Fruit fly (Drosophila melanogaster) whole organism, embryonic: Measurements from ENCODE around the gene sdt.

Experiments used
- Adf1 ChIP-seq: fragments of 200-800 bp; sonication (Bioruptor generic); IDR thresholded peaks from 2 replicates; pipeline ENCODE4 v1.3.6; 2022; ENCODE audit warnings: missing biosample characterization, missing genetic modification characterization
- B-H1 ChIP-seq: fragments of 200-800 bp; sonication (Bioruptor generic); IDR thresholded peaks from 3 replicates; pipeline ENCODE4 v1.3.6; 2022; ENCODE audit warnings: missing biosample characterization, missing genetic modification characterization
- BEAF-32 ChIP-seq: fragments of 200-800 bp; sonication (Bioruptor generic); optimal IDR thresholded peaks from 3 replicates; lab custom pipeline; 2017; ENCODE audit warnings: missing biosample characterization, missing genetic modification characterization, mild to moderate bottlenecking, moderate library complexity, missing genetic modification reagents
- Blimp-1 ChIP-seq: fragments of 200-800 bp; sonication (Bioruptor generic); optimal IDR thresholded peaks from 3 replicates; lab custom pipeline; 2018; ENCODE audit warnings: missing biosample characterization, missing genetic modification characterization, mild to moderate bottlenecking, moderate library complexity, missing genetic modification reagents
- CG10321 ChIP-seq: fragments of 200-800 bp; sonication (Bioruptor generic); IDR thresholded peaks from 2 replicates; pipeline ENCODE4 v1.3.6; 2022; ENCODE audit warnings: missing biosample characterization, missing genetic modification characterization
- CG10366 ChIP-seq: fragments of 200-800 bp; sonication (Bioruptor generic); IDR thresholded peaks from 2 replicates; pipeline ENCODE4 v1.3.6; 2022; ENCODE audit warnings: missing biosample characterization, missing genetic modification characterization
- CG11695 ChIP-seq: fragments of 200-800 bp; sonication (Bioruptor generic); IDR thresholded peaks from 3 replicates; pipeline ENCODE4 v1.3.6; 2022; ENCODE audit warnings: missing biosample characterization, missing genetic modification characterization
- CG12299 ChIP-seq: fragments of 200-800 bp; sonication (Bioruptor generic); optimal IDR thresholded peaks from 2 replicates; lab custom pipeline; 2018; ENCODE audit warnings: missing biosample characterization, mild to moderate bottlenecking, missing genetic modification characterization
- CG12769 ChIP-seq: fragments of 200-800 bp; sonication (Bioruptor generic); optimal IDR thresholded peaks from 2 replicates; lab custom pipeline; 2019; ENCODE audit warnings: missing biosample characterization, mild to moderate bottlenecking, missing genetic modification characterization, moderate library complexity
- CG15073 ChIP-seq: fragments of 200-800 bp; sonication (Bioruptor generic); optimal IDR thresholded peaks from 2 replicates; lab custom pipeline; 2016; ENCODE audit warnings: missing biosample characterization, missing genetic modification characterization
- CG15601 ChIP-seq: fragments of 200-800 bp; sonication (Bioruptor generic); optimal IDR thresholded peaks from 3 replicates; lab custom pipeline; 2019; ENCODE audit warnings: missing biosample characterization, mild to moderate bottlenecking, missing genetic modification characterization, moderate library complexity
- CG17802 ChIP-seq: fragments of 200-800 bp; sonication (Bioruptor generic); optimal IDR thresholded peaks from 2 replicates; lab custom pipeline; 2018; ENCODE audit warnings: missing biosample characterization, mild to moderate bottlenecking, missing genetic modification characterization, moderate library complexity
- CG18011 ChIP-seq: fragments of 200-800 bp; sonication (Bioruptor generic); optimal IDR thresholded peaks from 2 replicates; lab custom pipeline; 2017; ENCODE audit warnings: missing biosample characterization, missing genetic modification characterization, mild to moderate bottlenecking, moderate library complexity, missing genotype
- CG18619 ChIP-seq: fragments of 200-800 bp; sonication (Bioruptor generic); optimal IDR thresholded peaks from 3 replicates; lab custom pipeline; 2017; ENCODE audit warnings: missing biosample characterization, mild to moderate bottlenecking, missing genetic modification characterization
- CG2202 ChIP-seq: fragments of 200-800 bp; sonication (Bioruptor generic); optimal IDR thresholded peaks from 2 replicates; lab custom pipeline; 2018; ENCODE audit warnings: missing biosample characterization, mild to moderate bottlenecking, missing genetic modification characterization
- CG31365 ChIP-seq: fragments of 200-800 bp; sonication (Bioruptor generic); optimal IDR thresholded peaks from 2 replicates; lab custom pipeline; 2018; ENCODE audit warnings: missing biosample characterization, mild to moderate bottlenecking, missing genetic modification characterization
- CG31441 ChIP-seq: fragments of 200-800 bp; sonication (Bioruptor generic); IDR thresholded peaks from 2 replicates; pipeline ENCODE4 v1.3.6; 2022; ENCODE audit warnings: missing biosample characterization, missing genetic modification characterization
- CG34376 ChIP-seq: fragments of 200-800 bp; sonication (Bioruptor generic); optimal IDR thresholded peaks from 2 replicates; lab custom pipeline; 2018; ENCODE audit warnings: missing biosample characterization, mild to moderate bottlenecking, missing genetic modification characterization
- CG43689 ChIP-seq: fragments of 200-800 bp; sonication (Bioruptor generic); IDR thresholded peaks from 2 replicates; pipeline ENCODE4 v1.3.6; 2022; ENCODE audit warnings: missing biosample characterization, missing genetic modification characterization
- CG7556 ChIP-seq: fragments of 200-800 bp; sonication (Bioruptor generic); optimal IDR thresholded peaks from 2 replicates; lab custom pipeline; 2017; ENCODE audit warnings: missing biosample characterization, mild to moderate bottlenecking, missing genetic modification characterization
- CG8089 ChIP-seq: fragments of 200-800 bp; sonication (Bioruptor generic); optimal IDR thresholded peaks from 3 replicates; lab custom pipeline; 2016; ENCODE audit warnings: missing biosample characterization, missing genetic modification characterization
- CG8944 ChIP-seq: fragments of 200-800 bp; sonication (Bioruptor generic); optimal IDR thresholded peaks from 3 replicates; lab custom pipeline; 2016; ENCODE audit warnings: missing biosample characterization, missing genetic modification characterization
- D19B ChIP-seq: fragments of 200-800 bp; sonication (Bioruptor generic); optimal IDR thresholded peaks from 2 replicates; lab custom pipeline; 2017; ENCODE audit warnings: missing biosample characterization, mild to moderate bottlenecking, missing genetic modification characterization
- Doc2 ChIP-seq: fragments of 200-800 bp; sonication (Bioruptor generic); IDR thresholded peaks from 2 replicates; pipeline ENCODE4 v1.3.6; 2022; ENCODE audit warnings: missing biosample characterization, missing genetic modification characterization
- Dp ChIP-seq: fragments of 200-800 bp; sonication (Bioruptor generic); optimal IDR thresholded peaks from 2 replicates; lab custom pipeline; 2018; ENCODE audit warnings: missing biosample characterization, mild to moderate bottlenecking, missing genetic modification characterization, moderate library complexity
- GATAe ChIP-seq: fragments of 200-800 bp; sonication (Bioruptor generic); conservative IDR thresholded peaks from 2 replicates; pipeline ENCODE4 v1.3.6; 2022; ENCODE audit warnings: missing biosample characterization, missing genetic modification characterization
- HLH4C ChIP-seq: fragments of 200-800 bp; sonication (Bioruptor generic); IDR thresholded peaks from 3 replicates; pipeline ENCODE4 v1.3.6; 2022; ENCODE audit warnings: missing biosample characterization, missing genetic modification characterization; ENCODE audit not compliant: partially characterized antibody
- Kr ChIP-seq: fragments of 200-800 bp; sonication (Bioruptor generic); optimal IDR thresholded peaks from 2 replicates; lab custom pipeline; 2017; ENCODE audit warnings: missing biosample characterization, mild to moderate bottlenecking, missing genetic modification characterization
- Poxn ChIP-seq: fragments of 200-800 bp; sonication (Bioruptor generic); IDR thresholded peaks from 2 replicates; pipeline ENCODE4 v1.3.6; 2022; ENCODE audit warnings: missing biosample characterization, missing genetic modification characterization
- Sry-δ ChIP-seq: fragments of 200-800 bp; sonication (Bioruptor generic); optimal IDR thresholded peaks from 2 replicates; lab custom pipeline; 2016; ENCODE audit warnings: missing biosample characterization, missing genetic modification characterization
- ase ChIP-seq: fragments of 200-800 bp; sonication (Bioruptor generic); IDR thresholded peaks from 3 replicates; pipeline ENCODE4 v1.3.6; 2022; ENCODE audit warnings: missing biosample characterization, missing genetic modification characterization
- cg ChIP-seq: fragments of 200-800 bp; sonication (Bioruptor generic); optimal IDR thresholded peaks from 3 replicates; lab custom pipeline; 2019; ENCODE audit warnings: missing biosample characterization, mild to moderate bottlenecking, missing genetic modification characterization, moderate library complexity
- chif ChIP-seq, 2 experiments: fragments of 200-800 bp; sonication (Bioruptor generic); optimal IDR thresholded peaks; 3 replicates each; lab custom pipeline; 2016; ENCODE audit warnings: missing biosample characterization in 2 of 2, missing genetic modification characterization in 2 of 2
- chinmo ChIP-seq: fragments of 200-800 bp; sonication (Bioruptor generic); IDR thresholded peaks from 4 replicates; pipeline ENCODE4 v1.3.6; 2022; ENCODE audit warnings: missing biosample characterization, missing genetic modification characterization; ENCODE audit not compliant: partially characterized antibody
- dati ChIP-seq: fragments of 200-800 bp; sonication (Bioruptor generic); IDR thresholded peaks from 2 replicates; pipeline ENCODE4 v1.3.6; 2022; ENCODE audit warnings: missing biosample characterization, missing genetic modification characterization
- ewg ChIP-seq: fragments of 200-800 bp; sonication (Bioruptor generic); optimal IDR thresholded peaks from 3 replicates; lab custom pipeline; 2017; ENCODE audit warnings: mild to moderate bottlenecking, missing biosample characterization, missing genetic modification reagents, missing genetic modification characterization
- ftz-f1 ChIP-seq: fragments of 200-800 bp; sonication (Bioruptor generic); optimal IDR thresholded peaks from 2 replicates; lab custom pipeline; 2016; ENCODE audit warnings: missing biosample characterization, missing genetic modification characterization
- gro ChIP-seq: fragments of 200-800 bp; sonication (Bioruptor generic); optimal IDR thresholded peaks from 2 replicates; lab custom pipeline; 2016; ENCODE audit warnings: missing biosample characterization, missing genetic modification characterization
- inv ChIP-seq: fragments of 200-800 bp; sonication (Bioruptor generic); IDR thresholded peaks from 2 replicates; pipeline ENCODE4 v1.3.6; 2022; ENCODE audit warnings: missing biosample characterization, missing genetic modification characterization; ENCODE audit not compliant: partially characterized antibody
- ken ChIP-seq: fragments of 200-800 bp; sonication (Bioruptor generic); IDR thresholded peaks from 3 replicates; pipeline ENCODE4 v1.3.6; 2022; ENCODE audit warnings: missing biosample characterization, missing genetic modification characterization
- oc ChIP-seq: fragments of 200-800 bp; sonication (Bioruptor generic); optimal IDR thresholded peaks from 2 replicates; lab custom pipeline; 2018; ENCODE audit warnings: missing biosample characterization, mild to moderate bottlenecking, missing genetic modification characterization, moderate library complexity
- org-1 ChIP-seq: fragments of 200-800 bp; sonication (Bioruptor generic); optimal IDR thresholded peaks from 2 replicates; lab custom pipeline; 2017; ENCODE audit warnings: missing biosample characterization, missing genetic modification characterization
- pb ChIP-seq: fragments of 200-800 bp; sonication (Bioruptor generic); optimal IDR thresholded peaks from 3 replicates; lab custom pipeline; 2016; ENCODE audit warnings: missing biosample characterization, missing genetic modification characterization
- pho ChIP-seq: fragments of 200-800 bp; sonication (Bioruptor generic); optimal IDR thresholded peaks from 2 replicates; lab custom pipeline; 2016; ENCODE audit warnings: missing biosample characterization, missing genetic modification characterization
- pzg ChIP-seq: fragments of 200-800 bp; sonication (Bioruptor generic); optimal IDR thresholded peaks from 3 replicates; lab custom pipeline; 2018; ENCODE audit warnings: missing biosample characterization, mild to moderate bottlenecking, missing genetic modification characterization, moderate library complexity
- sens ChIP-seq: fragments of 200-800 bp; sonication (Bioruptor generic); peaks from one replicate; lab custom pipeline; 2016; ENCODE audit warnings: missing biosample characterization, missing genetic modification characterization
- shn ChIP-seq: fragments of 200-800 bp; sonication (Bioruptor generic); optimal IDR thresholded peaks from 3 replicates; lab custom pipeline; 2016; ENCODE audit warnings: missing biosample characterization, missing genetic modification characterization
- trh ChIP-seq: fragments of 200-800 bp; sonication (Bioruptor generic); optimal IDR thresholded peaks from 2 replicates; lab custom pipeline; 2016; ENCODE audit warnings: missing biosample characterization, missing genetic modification characterization
- ttk ChIP-seq: fragments of 200-800 bp; sonication (Bioruptor generic); IDR thresholded peaks from 2 replicates; pipeline ENCODE4 v2.1.2; 2022; ENCODE audit warnings: missing biosample characterization, missing genetic modification characterization
- unpg ChIP-seq: fragments of 200-800 bp; sonication (Bioruptor generic); optimal IDR thresholded peaks from 3 replicates; lab custom pipeline; 2018; ENCODE audit warnings: missing biosample characterization, mild to moderate bottlenecking, missing genetic modification characterization, moderate library complexity
- z ChIP-seq: fragments of 200-800 bp; sonication (Bioruptor generic); IDR thresholded peaks from 3 replicates; pipeline ENCODE4 v1.3.6; 2022; ENCODE audit warnings: missing biosample characterization, missing genetic modification characterization
- zen ChIP-seq: fragments of 200-800 bp; sonication (Bioruptor generic); optimal IDR thresholded peaks from 3 replicates; lab custom pipeline; 2018; ENCODE audit warnings: missing biosample characterization, mild to moderate bottlenecking, missing genetic modification characterization, moderate library complexity

The sdt gene

DNA sequence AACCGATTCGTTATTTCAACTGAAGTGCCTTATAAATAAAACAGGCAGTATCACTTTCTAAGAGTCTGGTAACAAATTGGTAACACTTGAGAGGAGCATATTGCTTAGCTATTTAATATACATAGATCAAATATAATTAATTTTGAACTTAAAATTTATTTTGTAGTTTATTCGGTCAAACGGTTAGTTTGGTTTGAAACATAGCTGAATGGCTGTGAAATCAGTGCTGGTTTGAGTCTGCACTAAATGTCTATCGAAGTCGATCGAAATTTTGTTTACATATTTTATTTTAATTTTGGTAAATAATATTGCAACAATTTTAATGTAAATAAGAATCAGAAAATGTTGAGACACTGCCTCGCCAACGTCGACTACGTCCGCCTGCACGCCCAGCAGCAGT lies 29.8 kb upstream of the sdt start, which contains the start of gene CG10959:
TSS of gene CG10959 (plus strand) at position 228 of the 400 bp plus-strand sequence.
- TF ChIP-seq zen (tag; lab: Kevin White, UChicago): no peak
- TF ChIP-seq org-1: no peak
- TF ChIP-seq Kr: no peak
- TF ChIP-seq B-H1 (GFP tag; lab: Robert Waterston, UW): no peak
- no peak for TF ChIP-seq CG2202 (tag; lab: Kevin White, UChicago)
- TF ChIP-seq CG11695: no peak
- TF ChIP-seq trh (GFP tag; lab: Kevin White, UChicago): no peak
- no peak for TF ChIP-seq shn (GFP tag; lab: Kevin White, UChicago)
- TF ChIP-seq CG18619 (GFP tag; lab: Kevin White, UChicago): no peak
- no peak for TF ChIP-seq CG31441 (GFP tag; lab: Robert Waterston, UW)
- no peak for TF ChIP-seq CG8089 (GFP tag; lab: Kevin White, UChicago)
- peak; percentile 55 for TF ChIP-seq Dp (GFP tag; lab: Kevin White, UChicago)
- TF ChIP-seq CG10321 (GFP tag; lab: Robert Waterston, UW): no peak
- no peak for TF ChIP-seq pho (GFP tag; lab: Kevin White, UChicago)
- no peak for TF ChIP-seq CG15601 (tag; lab: Kevin White, UChicago)
- TF ChIP-seq BEAF-32 (GFP tag; lab: Kevin White, UChicago): peak; percentile 23
- TF ChIP-seq ewg (GFP tag; lab: Kevin White, UChicago): no peak
- no peak for TF ChIP-seq CG12769 (tag; lab: Kevin White, UChicago)
- TF ChIP-seq ttk (GFP tag; lab: Robert Waterston, UW): no peak
- no peak for TF ChIP-seq inv (GFP tag; lab: Robert Waterston, UW)
- peak; percentile 23 for TF ChIP-seq CG18011 (GFP tag; lab: Kevin White, UChicago)
- TF ChIP-seq cg (GFP tag; lab: Kevin White, UChicago): no peak
- no peak for TF ChIP-seq D19B (GFP tag; lab: Kevin White, UChicago)
- TF ChIP-seq CG8944 (GFP tag; lab: Kevin White, UChicago): no peak
- TF ChIP-seq CG34376 (GFP tag; lab: Kevin White, UChicago): no peak
- no peak for TF ChIP-seq dati (GFP tag; lab: Robert Waterston, UW)
- no peak for TF ChIP-seq Sry-δ (GFP tag; lab: Kevin White, UChicago)
- no peak for TF ChIP-seq Adf1 (GFP tag; lab: Robert Waterston, UW)
- TF ChIP-seq Doc2 (GFP tag; lab: Robert Waterston, UW): no peak
- TF ChIP-seq CG31365: no peak
- no peak for TF ChIP-seq GATAe (GFP tag; lab: Robert Waterston, UW)
- no peak for TF ChIP-seq z
- no peak for TF ChIP-seq CG7556
- TF ChIP-seq chif (GFP tag; optimal IDR thresholded peaks at IDR 0.05; lab: Kevin White, UChicago): no peak
- 0 out of 3 replicates have a peak, but pooled peaks have one; percentile 34 for TF ChIP-seq HLH4C (GFP tag; lab: Robert Waterston, UW)
- no peak for TF ChIP-seq chinmo
- peak; percentile 41 for TF ChIP-seq pzg (GFP tag; lab: Kevin White, UChicago)
- no peak for TF ChIP-seq ken
- TF ChIP-seq CG17802 (tag; lab: Kevin White, UChicago): no peak
- TF ChIP-seq pb (GFP tag; lab: Kevin White, UChicago): no peak
- no peak for TF ChIP-seq Blimp-1 (GFP tag; lab: Kevin White, UChicago)
- no peak for TF ChIP-seq CG43689
- TF ChIP-seq CG10366 (GFP tag; lab: Robert Waterston, UW): no peak
- no peak for TF ChIP-seq gro (GFP tag; lab: Kevin White, UChicago)
- no peak for TF ChIP-seq CG15073 (GFP tag; lab: Kevin White, UChicago)
- TF ChIP-seq unpg (GFP tag; lab: Kevin White, UChicago): no peak
- no peak for TF ChIP-seq Poxn (GFP tag; lab: Robert Waterston, UW)
- TF ChIP-seq ftz-f1 (GFP tag; lab: Kevin White, UChicago): no peak
- TF ChIP-seq oc: no peak
- TF ChIP-seq sens (GFP tag; lab: Kevin White, UChicago): peak; percentile 86
- TF ChIP-seq CG12299 (tag; lab: Kevin White, UChicago): no peak
- no peak for TF ChIP-seq ase (GFP tag; lab: Robert Waterston, UW)
